Worm (Caenorhabditis elegans) whole organism, L1 larva: Measurements from ENCODE around the gene math-33.

Experiments
- Y116A8C.19 ChIP-seq: sonication (generic microtip); optimal IDR thresholded peaks from 2 replicates; lab custom pipeline; 2016; ENCODE audit warnings: missing compliant biosample characterization, missing genetic modification characterization, borderline replicate concordance
- dpl-1 ChIP-seq, 3 experiments: fragments of 150-350 bp in 2 of 3; sonication (generic microtip) in 1 of 3; optimal IDR thresholded peaks; 2 replicates each; lab custom pipeline; 2014 to 2017; ENCODE audit warnings: missing biosample characterization in 3 of 3, missing genetic modification characterization in 3 of 3, missing genetic modification reagents in 3 of 3
- fkh-10 ChIP-seq: sonication (generic microtip); optimal IDR thresholded peaks from 2 replicates; lab custom pipeline; 2017; ENCODE audit warnings: missing biosample characterization, missing genetic modification reagents, missing genetic modification characterization
- pag-3 ChIP-seq: sonication (generic microtip); optimal IDR thresholded peaks from 2 replicates; lab custom pipeline; 2017; ENCODE audit warnings: missing genetic modification characterization, mild to moderate bottlenecking, missing compliant biosample characterization, antibody characterized with exemption, borderline replicate concordance; ENCODE audit not compliant: insufficient read depth

- TF ChIP-seq dpl-1 (GFP tag; optimal IDR thresholded peaks at IDR 0.05; lab: Kevin White, UChicago) (no peak), Y116A8C.19 (tag; lab: Kevin White, UChicago) (no peak), pag-3 (tag; lab: Kevin White, UChicago) (no peak), fkh-10 (GFP tag; lab: Kevin White, UChicago) (no peak)
Observed at ce11 chrV:11148971-11149370, 35.3 kb downstream of the math-33 start.
